Fruit fly (Drosophila melanogaster) whole organism, embryonic: ENCODE data around the gene blot.

Experiments used
- CG10431 ChIP-seq: fragments of 200-800 bp; sonication (Bioruptor generic); optimal IDR thresholded peaks from 3 replicates; lab custom pipeline; 2018; ENCODE audit warnings: missing biosample characterization, mild to moderate bottlenecking, missing genetic modification characterization
- CG10565 ChIP-seq: fragments of 200-800 bp; sonication (Bioruptor generic); optimal IDR thresholded peaks from 3 replicates; lab custom pipeline; 2016; ENCODE audit warnings: missing biosample characterization, mild to moderate bottlenecking, missing genetic modification characterization
- CG11723 ChIP-seq: fragments of 200-800 bp; sonication (Bioruptor generic); optimal IDR thresholded peaks from 2 replicates; lab custom pipeline; 2017; ENCODE audit warnings: missing biosample characterization, mild to moderate bottlenecking, missing genetic modification characterization
- CG12155 ChIP-seq: fragments of 200-800 bp; sonication (Bioruptor generic); optimal IDR thresholded peaks from 3 replicates; lab custom pipeline; 2016; ENCODE audit warnings: missing biosample characterization, missing genetic modification characterization
- CG12299 ChIP-seq: fragments of 200-800 bp; sonication (Bioruptor generic); optimal IDR thresholded peaks from 2 replicates; lab custom pipeline; 2018; ENCODE audit warnings: missing biosample characterization, mild to moderate bottlenecking, missing genetic modification characterization
- CG1233 ChIP-seq: fragments of 200-800 bp; sonication (Bioruptor generic); optimal IDR thresholded peaks from 4 replicates; lab custom pipeline; 2018; ENCODE audit warnings: missing biosample characterization, mild to moderate bottlenecking, missing genetic modification characterization
- CG13424 ChIP-seq: fragments of 200-800 bp; sonication (Bioruptor generic); optimal IDR thresholded peaks from 2 replicates; lab custom pipeline; 2019; ENCODE audit warnings: missing biosample characterization, mild to moderate bottlenecking, missing genetic modification characterization, moderate library complexity
- CG1529 ChIP-seq: fragments of 200-800 bp; sonication (Bioruptor generic); optimal IDR thresholded peaks from 3 replicates; lab custom pipeline; 2018; ENCODE audit warnings: missing biosample characterization, missing genetic modification characterization
- CG15601 ChIP-seq: fragments of 200-800 bp; sonication (Bioruptor generic); optimal IDR thresholded peaks from 3 replicates; lab custom pipeline; 2019; ENCODE audit warnings: missing biosample characterization, mild to moderate bottlenecking, missing genetic modification characterization, moderate library complexity
- CG2129 ChIP-seq: fragments of 200-800 bp; sonication (Bioruptor generic); IDR thresholded peaks from 2 replicates; pipeline ENCODE4 v1.3.6; 2022; ENCODE audit warnings: missing biosample characterization, missing genetic modification characterization; ENCODE audit not compliant: partially characterized antibody
- CG30020 ChIP-seq: fragments of 200-800 bp; optimal IDR thresholded peaks from 2 replicates; lab custom pipeline; 2019; ENCODE audit warnings: missing biosample characterization, mild to moderate bottlenecking, missing genetic modification characterization, moderate library complexity
- CG3281 ChIP-seq: fragments of 200-800 bp; sonication (Bioruptor generic); optimal IDR thresholded peaks from 3 replicates; lab custom pipeline; 2017; ENCODE audit warnings: missing biosample characterization, mild to moderate bottlenecking, missing genetic modification characterization
- CG34376 ChIP-seq: fragments of 200-800 bp; sonication (Bioruptor generic); optimal IDR thresholded peaks from 2 replicates; lab custom pipeline; 2018; ENCODE audit warnings: missing biosample characterization, mild to moderate bottlenecking, missing genetic modification characterization
- CG4730 ChIP-seq: fragments of 200-800 bp; sonication (Bioruptor generic); IDR thresholded peaks from 2 replicates; pipeline ENCODE4 v1.3.6; 2022; ENCODE audit warnings: missing biosample characterization, missing genetic modification characterization
- CG8924 ChIP-seq: fragments of 200-800 bp; optimal IDR thresholded peaks from 3 replicates; lab custom pipeline; 2019; ENCODE audit warnings: missing biosample characterization, mild to moderate bottlenecking, missing genetic modification characterization, moderate library complexity
- Deaf1 ChIP-seq: fragments of 200-800 bp; optimal IDR thresholded peaks from 3 replicates; lab custom pipeline; 2019; ENCODE audit warnings: missing biosample characterization, mild to moderate bottlenecking, missing genetic modification characterization, moderate library complexity
- Eip74EF ChIP-seq, 2 experiments: fragments of 200-800 bp in 1 of 2; fragments of >200 bp in 1 of 2; sonication (Bioruptor generic) in 1 of 2; optimal IDR thresholded peaks; 2 replicates each; lab custom pipeline; 2017 to 2019; ENCODE audit warnings: missing biosample characterization in 2 of 2, missing genetic modification characterization in 2 of 2, mild to moderate bottlenecking in 1 of 2, moderate library complexity in 1 of 2
- HLH4C ChIP-seq: fragments of 200-800 bp; sonication (Bioruptor generic); IDR thresholded peaks from 3 replicates; pipeline ENCODE4 v1.3.6; 2022; ENCODE audit warnings: missing biosample characterization, missing genetic modification characterization; ENCODE audit not compliant: partially characterized antibody
- Kr ChIP-seq: fragments of 200-800 bp; sonication (Bioruptor generic); optimal IDR thresholded peaks from 2 replicates; lab custom pipeline; 2017; ENCODE audit warnings: missing biosample characterization, mild to moderate bottlenecking, missing genetic modification characterization
- Lim3 ChIP-seq: fragments of 200-800 bp; sonication (Bioruptor generic); IDR thresholded peaks from 2 replicates; pipeline ENCODE4 v1.3.6; 2022; ENCODE audit warnings: missing biosample characterization, missing genetic modification characterization
- MESR4 ChIP-seq: fragments of 200-800 bp; sonication (Bioruptor generic); optimal IDR thresholded peaks from 2 replicates; lab custom pipeline; 2018; ENCODE audit warnings: missing biosample characterization, mild to moderate bottlenecking, missing genetic modification characterization, moderate library complexity
- PHDP ChIP-seq: fragments of 200-800 bp; sonication (Bioruptor generic); optimal IDR thresholded peaks from 3 replicates; lab custom pipeline; 2018; ENCODE audit warnings: missing biosample characterization, mild to moderate bottlenecking, missing genetic modification characterization, moderate library complexity
- Ptx1 ChIP-seq: fragments of 200-800 bp; sonication (Bioruptor generic); IDR thresholded peaks from 2 replicates; pipeline ENCODE4 v1.3.6; 2022; ENCODE audit warnings: missing biosample characterization, missing genetic modification characterization
- Sox102F ChIP-seq: fragments of 200-800 bp; sonication (Bioruptor generic); optimal IDR thresholded peaks from 2 replicates; lab custom pipeline; 2018; ENCODE audit warnings: missing biosample characterization, mild to moderate bottlenecking, missing genetic modification characterization, moderate library complexity
- Sry-δ ChIP-seq: fragments of 200-800 bp; sonication (Bioruptor generic); optimal IDR thresholded peaks from 2 replicates; lab custom pipeline; 2016; ENCODE audit warnings: missing biosample characterization, missing genetic modification characterization
- al ChIP-seq: fragments of 200-800 bp; sonication (Bioruptor generic); IDR thresholded peaks from 2 replicates; pipeline ENCODE4 v1.3.6; 2022; ENCODE audit warnings: missing biosample characterization, missing genetic modification characterization
- bbx ChIP-seq: fragments of 200-800 bp; sonication (Bioruptor generic); IDR thresholded peaks from 2 replicates; pipeline ENCODE4 v1.3.6; 2022; ENCODE audit warnings: missing biosample characterization, missing genetic modification characterization; ENCODE audit not compliant: partially characterized antibody
- bcd ChIP-seq: fragments of 200-800 bp; sonication (Bioruptor generic); optimal IDR thresholded peaks from 2 replicates; lab custom pipeline; 2017; ENCODE audit warnings: missing biosample characterization, mild to moderate bottlenecking, missing genetic modification characterization
- cato ChIP-seq: fragments of 200-800 bp; sonication (Bioruptor generic); optimal IDR thresholded peaks from 2 replicates; lab custom pipeline; 2016; ENCODE audit warnings: missing biosample characterization, missing genetic modification characterization, borderline replicate concordance
- cg ChIP-seq: fragments of 200-800 bp; sonication (Bioruptor generic); optimal IDR thresholded peaks from 3 replicates; lab custom pipeline; 2019; ENCODE audit warnings: missing biosample characterization, mild to moderate bottlenecking, missing genetic modification characterization, moderate library complexity
- dpn ChIP-seq, 2 experiments: fragments of 200-800 bp; sonication (Bioruptor generic); optimal IDR thresholded peaks; 3 replicates each; lab custom pipeline; 2016; ENCODE audit warnings: missing biosample characterization in 2 of 2, missing genetic modification characterization in 2 of 2
- dysf ChIP-seq: fragments of 200-800 bp; sonication (Bioruptor generic); IDR thresholded peaks from 3 replicates; pipeline ENCODE4 v1.3.6; 2022; ENCODE audit warnings: missing biosample characterization, missing genetic modification characterization
- exex ChIP-seq: fragments of 200-800 bp; sonication (Bioruptor generic); optimal IDR thresholded peaks from 4 replicates; lab custom pipeline; 2018; ENCODE audit warnings: missing biosample characterization, mild to moderate bottlenecking, missing genetic modification characterization, moderate library complexity
- gfzf ChIP-seq: fragments of 200-800 bp; sonication (Bioruptor generic); optimal IDR thresholded peaks from 2 replicates; lab custom pipeline; 2016; ENCODE audit warnings: missing biosample characterization, mild to moderate bottlenecking, missing genetic modification characterization, moderate library complexity
- her ChIP-seq: fragments of 200-800 bp; sonication (Bioruptor generic); optimal IDR thresholded peaks from 2 replicates; lab custom pipeline; 2016; ENCODE audit warnings: missing biosample characterization, missing genetic modification characterization
- insv ChIP-seq, 2 experiments: fragments of 200-800 bp; sonication (Bioruptor generic); optimal IDR thresholded peaks; 3 replicates each; lab custom pipeline; 2016 to 2018; ENCODE audit warnings: missing biosample characterization in 2 of 2, missing genetic modification characterization in 2 of 2
- jigr1 ChIP-seq: fragments of 200-800 bp; sonication (Bioruptor generic); IDR thresholded peaks from 3 replicates; pipeline ENCODE4 v1.3.6; 2022; ENCODE audit warnings: missing biosample characterization, missing genetic modification characterization
- lmd ChIP-seq: fragments of 200-800 bp; sonication (Bioruptor generic); IDR thresholded peaks from 2 replicates; pipeline ENCODE4 v1.3.6; 2022; ENCODE audit warnings: missing biosample characterization, missing genetic modification characterization
- nau ChIP-seq: fragments of 200-800 bp; sonication (Bioruptor generic); optimal IDR thresholded peaks from 3 replicates; lab custom pipeline; 2017; ENCODE audit warnings: missing biosample characterization, mild to moderate bottlenecking, missing genetic modification characterization, missing genetic modification reagents
- nom ChIP-seq: fragments of 200-800 bp; sonication (Bioruptor generic); optimal IDR thresholded peaks from 2 replicates; lab custom pipeline; 2017; ENCODE audit warnings: missing biosample characterization, missing genetic modification characterization, mild to moderate bottlenecking, moderate library complexity, missing genetic modification reagents
- odd ChIP-seq: fragments of 200-800 bp; sonication (Bioruptor generic); optimal IDR thresholded peaks from 2 replicates; lab custom pipeline; 2017; ENCODE audit warnings: missing biosample characterization, mild to moderate bottlenecking, missing genetic modification characterization
- p53 ChIP-seq: fragments of 200-800 bp; sonication (Bioruptor generic); optimal IDR thresholded peaks from 2 replicates; lab custom pipeline; 2016; ENCODE audit warnings: missing biosample characterization, missing genetic modification characterization
- pb ChIP-seq: fragments of 200-800 bp; sonication (Bioruptor generic); optimal IDR thresholded peaks from 3 replicates; lab custom pipeline; 2016; ENCODE audit warnings: missing biosample characterization, missing genetic modification characterization
- sr ChIP-seq: fragments of 200-800 bp; sonication (Bioruptor generic); IDR thresholded peaks from 3 replicates; pipeline ENCODE4 v1.3.6; 2022; ENCODE audit warnings: missing biosample characterization, missing genetic modification characterization
- tin ChIP-seq: fragments of 200-800 bp; sonication (Bioruptor generic); optimal IDR thresholded peaks from 3 replicates; lab custom pipeline; 2016; ENCODE audit warnings: missing biosample characterization, missing genetic modification characterization
- tll ChIP-seq, 2 experiments: fragments of 200-800 bp in 1 of 2; fragments of >200 bp in 1 of 2; sonication (Bioruptor generic) in 1 of 2; optimal IDR thresholded peaks; 2 replicates each; lab custom pipeline; 2017 to 2019; ENCODE audit warnings: missing biosample characterization in 2 of 2, missing genetic modification characterization in 2 of 2, mild to moderate bottlenecking in 1 of 2, moderate library complexity in 1 of 2
- vnd ChIP-seq: fragments of 200-800 bp; sonication (Bioruptor generic); IDR thresholded peaks from 3 replicates; pipeline ENCODE4 v1.3.6; 2022; ENCODE audit warnings: missing biosample characterization, missing genetic modification characterization; ENCODE audit not compliant: partially characterized antibody
- wdn ChIP-seq: fragments of 200-800 bp; sonication (Bioruptor generic); IDR thresholded peaks from 2 replicates; pipeline ENCODE4 v1.3.6; 2022; ENCODE audit warnings: missing biosample characterization, missing genetic modification characterization
- zf30C ChIP-seq: fragments of 200-800 bp; sonication (Bioruptor generic); optimal IDR thresholded peaks from 3 replicates; lab custom pipeline; 2018; ENCODE audit warnings: missing biosample characterization, mild to moderate bottlenecking, missing genetic modification characterization

blot gene

dm6 chr3L:17458856-17459518 lies 37.7 kb upstream of the blot start (continued):
- TF ChIP-seq tll (GFP tag; optimal IDR thresholded peaks at IDR 0.05; lab: Kevin White, UChicago) (no peak), bbx (GFP tag; lab: Robert Waterston, UW) (no peak), pb (GFP tag; lab: Kevin White, UChicago) (no peak), nom (GFP tag; lab: Kevin White, UChicago) (no peak), jigr1 (no peak), Eip74EF (GFP tag; optimal IDR thresholded peaks at IDR 0.05; lab: Kevin White, UChicago) (no peak), CG12155 (GFP tag; lab: Kevin White, UChicago) (no peak), her (GFP tag; lab: Kevin White, UChicago) (no peak), CG15601 (tag; lab: Kevin White, UChicago) (peak; percentile 4), zf30C (no peak), Sox102F (GFP tag; lab: Kevin White, UChicago) (peak; percentile 50), cg (GFP tag; lab: Kevin White, UChicago) (no peak), lmd (GFP tag; lab: Robert Waterston, UW) (0 out of 2 replicates have a peak, but pooled peaks have one; percentile 17), CG10565 (GFP tag; lab: Kevin White, UChicago) (no peak), Lim3 (GFP tag; lab: Robert Waterston, UW) (no peak), Deaf1 (tag; lab: Kevin White, UChicago) (no peak), Ptx1 (GFP tag; lab: Robert Waterston, UW) (peak; percentile 41; the same call in 1 of the 2 replicates), sr (GFP tag; lab: Robert Waterston, UW) (no peak), exex (tag; lab: Kevin White, UChicago) (no peak), CG1529 (GFP tag; lab: Kevin White, UChicago) (no peak), odd (GFP tag; lab: Kevin White, UChicago) (no peak), Sry-δ (GFP tag; lab: Kevin White, UChicago) (no peak), PHDP (tag; lab: Kevin White, UChicago) (peak; percentile 29), dpn (GFP tag; optimal IDR thresholded peaks at IDR 0.05; lab: Kevin White, UChicago) (no peak), CG12299 (tag; lab: Kevin White, UChicago) (no peak), cato (GFP tag; lab: Kevin White, UChicago) (no peak), bcd (GFP tag; lab: Kevin White, UChicago) (no peak), CG13424 (tag; lab: Kevin White, UChicago) (peak; percentile 3), MESR4 (GFP tag; lab: Kevin White, UChicago) (no peak), CG1233 (GFP tag; lab: Kevin White, UChicago) (no peak), CG2129 (GFP tag; lab: Robert Waterston, UW) (no peak), CG4730 (GFP tag; lab: Robert Waterston, UW) (no peak), al (GFP tag; lab: Robert Waterston, UW) (no peak), gfzf (no peak), HLH4C (GFP tag; lab: Robert Waterston, UW) (no peak), p53 (GFP tag; lab: Kevin White, UChicago) (no peak), dysf (peak; percentile 48; the same call in 2 of the 3 replicates), CG8924 (tag; lab: Kevin White, UChicago) (peak; percentile 5), wdn (GFP tag; lab: Robert Waterston, UW) (no peak), insv (GFP tag; optimal IDR thresholded peaks at IDR 0.05; lab: Kevin White, UChicago) (no peak), vnd (GFP tag; lab: Robert Waterston, UW) (no peak), CG3281 (GFP tag; lab: Kevin White, UChicago) (no peak), nau (GFP tag; lab: Kevin White, UChicago) (no peak), CG30020 (tag; lab: Kevin White, UChicago) (no peak), CG11723 (GFP tag; lab: Kevin White, UChicago) (no peak), Kr (GFP tag; lab: Kevin White, UChicago) (no peak), CG34376 (GFP tag; lab: Kevin White, UChicago) (no peak), CG10431 (no peak), tin (GFP tag; lab: Kevin White, UChicago) (peak; percentile 3)
